Worm (Caenorhabditis elegans) whole organism, L2 larva: Measurements from ENCODE around the gene ZK512.11.
"Not testable (repeated sequence)": the region's sequence is repeated elsewhere in the genome, so short reads cannot be mapped to it uniquely, and the experiment has no call there.

Source experiments
- F13H6.1 ChIP-seq: sonication (generic microtip); optimal IDR thresholded peaks from 2 replicates; lab custom pipeline; 2016; ENCODE audit warnings: missing genetic modification characterization, missing compliant biosample characterization
- ZK546.5 ChIP-seq: sonication (generic microtip); optimal IDR thresholded peaks from 2 replicates; lab custom pipeline; 2017; ENCODE audit warnings: missing biosample characterization, missing genetic modification characterization
- lin-11 ChIP-seq: fragments of 150-350 bp; sonication (generic microtip); optimal IDR thresholded peaks from 2 replicates; lab custom pipeline; 2014; ENCODE audit warnings: missing biosample characterization, missing genetic modification characterization, inconsistent platforms, mixed read lengths
- mab-5 ChIP-seq: fragments of 150-350 bp; optimal IDR thresholded peaks from 2 replicates; lab custom pipeline; 2014; ENCODE audit warnings: missing biosample characterization, missing genetic modification characterization
- mbf-1 ChIP-seq: sonication (generic microtip); optimal IDR thresholded peaks from 2 replicates; lab custom pipeline; 2017; ENCODE audit warnings: missing biosample characterization, missing genetic modification characterization
- nhr-6 ChIP-seq: fragments of 150-350 bp; optimal IDR thresholded peaks from 2 replicates; lab custom pipeline; 2014; ENCODE audit warnings: missing biosample characterization, missing genetic modification characterization
- skn-1 ChIP-seq: sonication (generic microtip); optimal IDR thresholded peaks from 2 replicates; lab custom pipeline; 2017; ENCODE audit warnings: missing biosample characterization, missing genetic modification characterization
- unc-62 ChIP-seq: fragments of 150-350 bp; optimal IDR thresholded peaks from 2 replicates; lab custom pipeline; 2014; ENCODE audit warnings: missing biosample characterization, missing genetic modification reagents, missing genetic modification characterization

ce11 chrIII:9110914-9111313 is 33.1 kb upstream of the ZK512.11 start:
- not testable (repeated sequence) for TF ChIP-seq mab-5 (tag; lab: Kevin White, UChicago); F13H6.1 (tag; lab: Kevin White, UChicago); ZK546.5 (tag; lab: Kevin White, UChicago); nhr-6 (tag; lab: Kevin White, UChicago); lin-11 (tag; lab: Kevin White, UChicago); unc-62 (GFP tag; lab: Kevin White, UChicago); mbf-1 (tag; lab: Kevin White, UChicago); skn-1 (tag; lab: Kevin White, UChicago)
